Worm (Caenorhabditis elegans) whole organism, L2 larva: ENCODE results near the gene cyp-34A1.

Experiments
- F13H6.1 ChIP-seq: sonication (generic microtip); optimal IDR thresholded peaks from 2 replicates; lab custom pipeline; 2016; ENCODE audit warnings: missing genetic modification characterization, missing compliant biosample characterization
- ama-1 ChIP-seq: fragments of 150-350 bp; optimal IDR thresholded peaks from 2 replicates; lab custom pipeline; 2018; ENCODE audit warnings: inconsistent platforms
- elt-3 ChIP-seq: sonication (generic microtip); optimal IDR thresholded peaks from 2 replicates; lab custom pipeline; 2017; ENCODE audit warnings: missing biosample characterization, missing genetic modification characterization
- lin-11 ChIP-seq: fragments of 150-350 bp; sonication (generic microtip); optimal IDR thresholded peaks from 2 replicates; lab custom pipeline; 2014; ENCODE audit warnings: missing biosample characterization, missing genetic modification characterization, inconsistent platforms, mixed read lengths
- lsy-2 ChIP-seq, 2 experiments: fragments of 150-350 bp in 1 of 2; sonication (generic microtip) in 1 of 2; optimal IDR thresholded peaks; 2 replicates each; lab custom pipeline; 2014 to 2017; ENCODE audit warnings: missing biosample characterization in 2 of 2, missing genetic modification characterization in 2 of 2
- skn-1 ChIP-seq: sonication (generic microtip); optimal IDR thresholded peaks from 2 replicates; lab custom pipeline; 2017; ENCODE audit warnings: missing biosample characterization, missing genetic modification characterization
- unc-39 ChIP-seq: fragments of 150-350 bp; optimal IDR thresholded peaks from 2 replicates; lab custom pipeline; 2014; ENCODE audit warnings: missing biosample characterization, missing genetic modification characterization
- unc-62 ChIP-seq: fragments of 150-350 bp; optimal IDR thresholded peaks from 2 replicates; lab custom pipeline; 2014; ENCODE audit warnings: missing biosample characterization, missing genetic modification reagents, missing genetic modification characterization
- ztf-11 ChIP-seq: sonication (generic microtip); optimal IDR thresholded peaks from 2 replicates; lab custom pipeline; 2017; ENCODE audit warnings: missing biosample characterization, missing genetic modification characterization
- ztf-4 ChIP-seq: fragments of 150-350 bp; optimal IDR thresholded peaks from 2 replicates; lab custom pipeline; 2014; ENCODE audit warnings: missing biosample characterization, missing genetic modification characterization

- no peak for TF ChIP-seq ama-1 (lab: Kevin White, UChicago)
- TF ChIP-seq skn-1 (tag; lab: Kevin White, UChicago): no peak
- TF ChIP-seq ztf-4 (tag; lab: Kevin White, UChicago): no peak
- TF ChIP-seq lin-11 (tag; lab: Kevin White, UChicago): no peak
- no peak for TF ChIP-seq ztf-11 (tag; lab: Kevin White, UChicago)
- no peak for TF ChIP-seq unc-62 (GFP tag; lab: Kevin White, UChicago)
- TF ChIP-seq unc-39 (tag; lab: Kevin White, UChicago): no peak
- TF ChIP-seq elt-3 (tag; lab: Kevin White, UChicago): no peak
- TF ChIP-seq F13H6.1 (tag; lab: Kevin White, UChicago): no peak
- TF ChIP-seq lsy-2 (tag; optimal IDR thresholded peaks at IDR 0.05; lab: Kevin White, UChicago): no peak
Measured at ce11 chrV:15238552-15238951, 49.2 kb downstream of the cyp-34A1 start, which contains the start of gene srw-12.
